Worm (Caenorhabditis elegans): ENCODE measurements around the gene T05H10.4.

Gene T05H10.4

ce11 chrII:8078041-8078440, 25.1 kb downstream of the T05H10.4 start, which contains the start of gene K02C4.5:
K02C4.5 (plus strand) TSS chrII:8078435.
- no peak for TF ChIP-seq nhr-43 (tag; optimal IDR thresholded peaks at IDR 0.05; ENCODE audit: poor library complexity, severe bottlenecking)
- TF ChIP-seq eor-1 (tag; optimal IDR thresholded peaks at IDR 0.05): no peak
- no peak for TF ChIP-seq unc-39 (tag; optimal IDR thresholded peaks at IDR 0.05)
- peak; percentile 63 for TF ChIP-seq pqm-1 (tag; optimal IDR thresholded peaks at IDR 0.05)
- peak; percentile 83 for TF ChIP-seq elt-2 (tag; optimal IDR thresholded peaks at IDR 0.05)
- TF ChIP-seq pha-4 (tag; optimal IDR thresholded peaks at IDR 0.05): peak; percentile 12
- TF ChIP-seq ceh-16 (tag; optimal IDR thresholded peaks at IDR 0.05): no peak
- no peak for TF ChIP-seq lsy-12 (tag; optimal IDR thresholded peaks at IDR 0.05)
- TF ChIP-seq zag-1 (tag; optimal IDR thresholded peaks at IDR 0.05): no peak
- no peak for TF ChIP-seq ZK546.5 (tag; optimal IDR thresholded peaks at IDR 0.05)
- TF ChIP-seq nhr-23 (tag; optimal IDR thresholded peaks at IDR 0.05): peak; percentile 67
- peak; percentile 11 for TF ChIP-seq nhr-25 (tag; optimal IDR thresholded peaks at IDR 0.05)
- no peak for TF ChIP-seq R02D3.7 (tag; optimal IDR thresholded peaks at IDR 0.05)
- TF ChIP-seq ztf-4 (tag; optimal IDR thresholded peaks at IDR 0.05): no peak
- TF ChIP-seq skn-1 (tag; optimal IDR thresholded peaks at IDR 0.05): peak; percentile 24
- TF ChIP-seq daf-12 (tag; optimal IDR thresholded peaks at IDR 0.05): no peak
- TF ChIP-seq jun-1 (tag; optimal IDR thresholded peaks at IDR 0.05): peak; percentile 27
- no peak for TF ChIP-seq mdl-1 (tag; optimal IDR thresholded peaks at IDR 0.05)
- peak; percentile 64 for TF ChIP-seq ceh-28 (tag; optimal IDR thresholded peaks at IDR 0.05)

- TF ChIP-seq pha-4 (tag; optimal IDR thresholded peaks at IDR 0.05) (peak; percentile 86), pqm-1 (tag; optimal IDR thresholded peaks at IDR 0.05) (peak; percentile 36), nhr-43 (tag; optimal IDR thresholded peaks at IDR 0.05; ENCODE audit: poor library complexity, severe bottlenecking) (peak; percentile 21), mml-1 (tag; optimal IDR thresholded peaks at IDR 0.05) (no peak), R02D3.7 (tag; optimal IDR thresholded peaks at IDR 0.05) (peak; percentile 37), elt-2 (tag; optimal IDR thresholded peaks at IDR 0.05) (peak; percentile 43), mdl-1 (tag; optimal IDR thresholded peaks at IDR 0.05) (no peak), eor-1 (tag; optimal IDR thresholded peaks at IDR 0.05) (no peak), ama-1 (optimal IDR thresholded peaks at IDR 0.05) (no peak), nhr-23 (tag; optimal IDR thresholded peaks at IDR 0.05) (peak; percentile 80), ceh-16 (tag; optimal IDR thresholded peaks at IDR 0.05) (no peak), egl-27 (tag; optimal IDR thresholded peaks at IDR 0.05) (no peak), snpc-4 (tag; optimal IDR thresholded peaks at IDR 0.05) (peak; percentile 92), sea-2 (GFP tag; optimal IDR thresholded peaks at IDR 0.05) (no peak), nhr-25 (tag; optimal IDR thresholded peaks at IDR 0.05) (peak; percentile 56), aly-2 (tag; optimal IDR thresholded peaks at IDR 0.05) (no peak), nfya-1 (tag; optimal IDR thresholded peaks at IDR 0.05; ENCODE audit: insufficient read depth) (peak; percentile 74), ZK546.5 (tag; optimal IDR thresholded peaks at IDR 0.05) (no peak), fkh-2 (tag; optimal IDR thresholded peaks at IDR 0.05) (no peak), hmg-11 (tag; optimal IDR thresholded peaks at IDR 0.05) (peak; percentile 46), jun-1 (tag; optimal IDR thresholded peaks at IDR 0.05) (peak; percentile 23), lin-15B (tag; optimal IDR thresholded peaks at IDR 0.05) (peak; percentile 79)
Measured at ce11 chrII:8086803-8087202, 33.9 kb downstream of the T05H10.4 start, which contains the start of gene K02C4.3. K02C4.3 (minus strand) TSS chrII:8086853.

DNA sequence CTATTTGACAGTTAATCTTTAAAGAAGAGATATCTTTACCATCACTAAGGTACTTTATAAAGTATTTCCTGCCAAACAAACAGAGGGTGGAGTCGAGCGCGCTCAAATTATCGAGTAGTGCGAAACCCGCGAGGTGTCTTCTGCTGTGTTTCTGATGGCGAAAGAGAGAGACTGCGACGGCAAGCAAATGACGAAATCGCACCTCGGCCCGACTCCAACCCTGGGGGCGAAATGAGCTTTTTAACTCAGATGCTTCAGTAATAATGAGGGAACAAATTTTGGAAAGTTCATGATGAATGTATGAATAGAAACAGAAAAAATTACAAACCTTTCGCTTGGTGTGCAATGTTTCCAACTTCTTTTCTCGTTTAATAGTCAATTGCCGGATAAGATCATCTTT, 38.6 kb downstream of the T05H10.4 start:
- peak; percentile 31 for TF ChIP-seq lsy-12 (tag; optimal IDR thresholded peaks at IDR 0.05)
- TF ChIP-seq elt-2 (tag; optimal IDR thresholded peaks at IDR 0.05): peak; percentile 53
- TF ChIP-seq lin-15B (tag; optimal IDR thresholded peaks at IDR 0.05): peak; percentile 54
- no peak for TF ChIP-seq daf-12 (tag; optimal IDR thresholded peaks at IDR 0.05)
- peak; percentile 76 for TF ChIP-seq lin-39 (tag; optimal IDR thresholded peaks at IDR 0.05)
- TF ChIP-seq nhr-28 (tag; optimal IDR thresholded peaks at IDR 0.05): no peak
- peak; percentile 65 for TF ChIP-seq pqm-1 (tag; optimal IDR thresholded peaks at IDR 0.05)
- no peak for TF ChIP-seq fos-1 (tag; optimal IDR thresholded peaks at IDR 0.05)
- TF ChIP-seq hmg-11 (tag; optimal IDR thresholded peaks at IDR 0.05): no peak
- peak; percentile 41 for TF ChIP-seq nhr-23 (tag; optimal IDR thresholded peaks at IDR 0.05)
- no peak for TF ChIP-seq mml-1 (tag; optimal IDR thresholded peaks at IDR 0.05)
- TF ChIP-seq ama-1 (optimal IDR thresholded peaks at IDR 0.05): peak; percentile 88
- TF ChIP-seq zag-1 (tag; optimal IDR thresholded peaks at IDR 0.05): no peak
- TF ChIP-seq fkh-10 (GFP tag; optimal IDR thresholded peaks at IDR 0.05): no peak
- TF ChIP-seq nhr-25 (tag; optimal IDR thresholded peaks at IDR 0.05): peak; percentile 71
- peak; percentile 0 for TF ChIP-seq skn-1 (tag; optimal IDR thresholded peaks at IDR 0.05)
- TF ChIP-seq elt-3 (tag; optimal IDR thresholded peaks at IDR 0.05): peak in 1 of 3 experiments; percentile 43
- no peak for TF ChIP-seq ceh-82 (tag; optimal IDR thresholded peaks at IDR 0.05)
- no peak for TF ChIP-seq pha-4 (tag; optimal IDR thresholded peaks at IDR 0.05)
- TF ChIP-seq R02D3.7 (tag; optimal IDR thresholded peaks at IDR 0.05): peak; percentile 4
- peak; percentile 98 for TF ChIP-seq snpc-4 (tag; optimal IDR thresholded peaks at IDR 0.05)
- TF ChIP-seq nfya-1 (tag; optimal IDR thresholded peaks at IDR 0.05; ENCODE audit: insufficient read depth): peak; percentile 69
- peak; percentile 9 for TF ChIP-seq jun-1 (tag; optimal IDR thresholded peaks at IDR 0.05)
- TF ChIP-seq nhr-43 (tag; optimal IDR thresholded peaks at IDR 0.05; ENCODE audit: poor library complexity, severe bottlenecking): peak; percentile 67
- TF ChIP-seq mdl-1 (tag; optimal IDR thresholded peaks at IDR 0.05): no peak
- TF ChIP-seq nhr-67 (tag; optimal IDR thresholded peaks at IDR 0.05): no peak

Data from whole organism, L3 larva.